Worm (Caenorhabditis elegans): Measurements from ENCODE around the gene tag-241.

tag-241 gene

DNA sequence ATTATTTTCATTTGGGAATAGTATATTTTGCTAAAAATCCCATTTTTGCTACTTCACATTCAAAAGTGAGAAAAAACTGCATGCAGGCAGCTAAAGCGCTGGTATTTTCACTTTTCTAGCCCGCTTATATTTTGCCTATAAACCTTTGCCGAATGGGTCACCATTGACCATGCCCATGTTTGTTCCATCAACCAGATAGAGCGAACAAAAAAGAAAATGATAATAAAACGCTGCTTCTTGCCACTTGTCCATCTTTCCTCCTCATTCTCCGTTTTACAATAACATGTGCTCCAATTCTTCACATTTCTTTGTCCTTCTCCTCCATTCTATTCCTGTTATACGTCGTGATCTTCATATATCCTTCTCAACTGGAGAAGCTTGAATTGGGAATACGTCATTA, at the start of gene tag-241:
TSS of gene tag-241 (plus strand) at position 301 of the 400 bp plus-strand sequence.
- TF ChIP-seq him-1 (tag; optimal IDR thresholded peaks at IDR 0.05) = no peak
- TF ChIP-seq W03F9.2 (tag; optimal IDR thresholded peaks at IDR 0.05) = no peak
- TF ChIP-seq dao-5 (tag; optimal IDR thresholded peaks at IDR 0.05) = no peak

ce11 chrX:11784230-11784629, 39.6 kb upstream of the tag-241 start, which contains the start of gene Y102F5A.1:
Gene Y102F5A.1 (minus strand): TSS chrX:11784330.
- no peak for TF ChIP-seq dao-5 (tag; optimal IDR thresholded peaks at IDR 0.05)
- TF ChIP-seq him-1 (tag; optimal IDR thresholded peaks at IDR 0.05) = no peak
- TF ChIP-seq W03F9.2 (tag; optimal IDR thresholded peaks at IDR 0.05) = no peak

DNA sequence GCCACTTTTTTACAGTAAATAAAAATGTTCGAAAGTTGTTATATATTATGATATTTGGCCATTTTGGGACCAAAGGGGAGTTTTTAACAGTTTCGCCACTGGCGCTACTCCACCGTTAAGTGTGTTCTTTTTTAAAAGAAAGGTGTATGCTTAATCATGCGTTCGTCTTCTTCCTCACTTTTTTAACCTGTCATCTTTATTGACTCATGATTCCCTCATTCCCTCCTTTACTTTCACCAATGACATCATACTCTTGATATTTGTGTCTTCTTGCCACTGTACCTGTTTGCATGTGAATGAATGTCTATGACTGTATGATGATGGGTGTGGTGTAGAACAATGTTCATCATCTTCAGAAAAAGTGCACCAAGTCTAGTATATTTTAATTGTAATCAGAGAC, 33.2 kb upstream of the tag-241 start:
- no peak for TF ChIP-seq him-1 (tag; optimal IDR thresholded peaks at IDR 0.05)
- peak; percentile 20 for TF ChIP-seq dao-5 (tag; optimal IDR thresholded peaks at IDR 0.05)

ce11 chrX:11791364-11792221, 32.2 kb upstream of the tag-241 start:
- TF ChIP-seq dao-5 (tag; optimal IDR thresholded peaks at IDR 0.05) = no peak
- TF ChIP-seq W03F9.2 (tag; optimal IDR thresholded peaks at IDR 0.05) = no peak
- TF ChIP-seq him-1 (tag; optimal IDR thresholded peaks at IDR 0.05) = no peak

DNA sequence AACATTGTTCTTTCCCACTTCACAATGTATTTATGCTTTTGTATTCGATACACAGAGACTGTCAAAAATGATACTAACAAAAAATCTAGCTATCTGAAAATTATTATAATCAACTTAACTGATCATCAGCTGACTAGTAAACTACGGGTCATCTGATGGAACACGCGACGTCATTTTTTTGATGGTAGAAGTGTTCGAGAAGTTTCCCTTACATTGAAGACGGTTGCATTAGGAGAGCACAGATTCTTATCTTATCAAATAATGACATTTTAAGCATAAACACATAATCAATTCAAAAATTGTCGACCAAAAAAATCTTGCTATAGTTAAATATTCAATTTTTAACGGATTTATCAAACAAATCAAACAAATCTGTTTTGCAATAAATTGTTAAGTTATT, 31.1 kb upstream of the tag-241 start:
- no peak for TF ChIP-seq dao-5 (tag; optimal IDR thresholded peaks at IDR 0.05)

- TF ChIP-seq him-1 (tag; optimal IDR thresholded peaks at IDR 0.05) (no peak), dao-5 (tag; optimal IDR thresholded peaks at IDR 0.05) (no peak), W03F9.2 (tag; optimal IDR thresholded peaks at IDR 0.05) (no peak)
Observed at ce11 chrX:11798057-11798555, 25.7 kb upstream of the tag-241 start, which contains the start of gene rsd-3. Gene rsd-3 (plus strand): TSS chrX:11798505.

DNA sequence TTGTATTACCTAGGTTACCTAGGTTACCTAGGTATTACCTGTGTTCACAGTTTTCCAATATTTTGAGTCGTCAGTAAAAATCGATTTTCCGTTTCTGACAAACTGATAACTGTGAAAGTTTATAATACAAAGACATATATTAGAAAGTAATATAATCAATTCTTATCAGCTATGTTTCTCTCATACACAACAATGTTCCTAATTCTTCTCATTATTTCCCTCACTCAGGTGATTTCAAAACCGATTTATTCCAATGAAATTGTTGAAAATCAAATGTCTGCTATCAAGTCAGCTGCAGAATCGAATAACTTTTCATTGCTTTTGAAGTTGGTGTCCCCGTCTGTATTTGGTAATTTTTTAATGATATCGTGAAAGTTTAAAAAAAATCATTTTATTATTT, 19.7 kb upstream of the tag-241 start, which contains the start of gene C34E11.4:
TSS of gene C34E11.4 (plus strand) at position 154 of the 400 bp plus-strand sequence.
- TF ChIP-seq W03F9.2 (tag; optimal IDR thresholded peaks at IDR 0.05) (no peak), him-1 (tag; optimal IDR thresholded peaks at IDR 0.05) (no peak), dao-5 (tag; optimal IDR thresholded peaks at IDR 0.05) (no peak)

ce11 chrX:11806175-11806853, 17.5 kb upstream of the tag-241 start:
- TF ChIP-seq him-1 (tag; optimal IDR thresholded peaks at IDR 0.05) (no peak), W03F9.2 (tag; optimal IDR thresholded peaks at IDR 0.05) (no peak), dao-5 (tag; optimal IDR thresholded peaks at IDR 0.05) (no peak)

DNA sequence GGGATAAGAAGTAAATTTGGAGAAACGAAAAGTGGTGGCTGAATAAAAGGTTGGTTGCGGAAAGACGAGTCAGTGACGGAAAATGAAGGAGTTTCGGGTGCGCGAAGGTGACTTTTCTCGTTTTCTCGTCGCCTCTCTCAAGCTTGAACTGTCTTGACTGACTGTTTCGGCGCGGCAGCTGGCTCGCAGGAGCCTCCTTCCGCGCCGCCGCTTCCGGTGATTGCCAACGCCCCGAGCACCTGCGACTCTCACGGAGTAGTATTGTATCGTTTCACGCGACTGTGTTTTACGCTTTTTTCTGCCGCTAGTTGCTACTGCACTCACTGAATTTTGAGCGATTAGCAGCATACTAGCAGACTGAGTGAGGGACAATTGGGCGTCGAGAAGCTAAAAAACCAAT, 9.1 kb upstream of the tag-241 start, which contains the start of gene C34E11.2:
TSS of gene C34E11.2 (minus strand) at position 84 of the 400 bp plus-strand sequence.
- TF ChIP-seq dao-5 (tag; optimal IDR thresholded peaks at IDR 0.05) (no peak), him-1 (tag; optimal IDR thresholded peaks at IDR 0.05) (no peak), W03F9.2 (tag; optimal IDR thresholded peaks at IDR 0.05) (no peak)

ce11 chrX:11816825-11817224, 7.0 kb upstream of the tag-241 start:
- TF ChIP-seq W03F9.2 (tag; optimal IDR thresholded peaks at IDR 0.05) (no peak), dao-5 (tag; optimal IDR thresholded peaks at IDR 0.05) (no peak), him-1 (tag; optimal IDR thresholded peaks at IDR 0.05) (no peak)

DNA sequence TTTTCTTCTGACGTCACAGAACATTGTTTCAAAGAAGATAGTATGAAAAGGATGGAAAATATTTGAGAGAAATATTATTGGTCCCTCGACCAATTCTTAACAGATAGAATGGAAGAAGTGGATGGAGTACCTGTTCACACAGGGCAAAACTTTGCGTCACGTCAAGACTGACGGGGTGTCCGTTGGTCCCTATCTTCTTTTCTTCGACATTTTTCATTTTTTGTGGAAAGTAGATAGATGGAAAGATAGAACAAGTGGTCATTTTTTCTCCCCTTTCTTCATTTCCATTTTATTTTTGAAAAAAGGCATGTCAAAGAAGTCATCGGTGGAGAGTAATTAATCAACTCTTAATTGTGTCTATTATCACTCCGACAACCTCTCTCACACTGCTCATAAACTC, 5.1 kb upstream of the tag-241 start:
- TF ChIP-seq him-1 (tag; optimal IDR thresholded peaks at IDR 0.05) (no peak), dao-5 (tag; optimal IDR thresholded peaks at IDR 0.05) (no peak), W03F9.2 (tag; optimal IDR thresholded peaks at IDR 0.05) (no peak)

ce11 chrX:11821159-11821720, 2.6 kb upstream of the tag-241 start:
- TF ChIP-seq him-1 (tag; optimal IDR thresholded peaks at IDR 0.05) (no peak), W03F9.2 (tag; optimal IDR thresholded peaks at IDR 0.05) (no peak), dao-5 (tag; optimal IDR thresholded peaks at IDR 0.05) (no peak)

ce11 chrX:11826892-11827291, 3.1 kb downstream of the tag-241 start:
- no peak for TF ChIP-seq W03F9.2 (tag; optimal IDR thresholded peaks at IDR 0.05)
- no peak for TF ChIP-seq him-1 (tag; optimal IDR thresholded peaks at IDR 0.05)
- no peak for TF ChIP-seq dao-5 (tag; optimal IDR thresholded peaks at IDR 0.05)

- TF ChIP-seq him-1 (tag; optimal IDR thresholded peaks at IDR 0.05) = no peak
- no peak for TF ChIP-seq W03F9.2 (tag; optimal IDR thresholded peaks at IDR 0.05)
- TF ChIP-seq dao-5 (tag; optimal IDR thresholded peaks at IDR 0.05) = no peak
Observed at ce11 chrX:11827528-11827927, 3.7 kb downstream of the tag-241 start.
